Worm (Caenorhabditis elegans) whole organism, mixed stage, embryonic: ENCODE measurements around the gene F57G8.7.

Experiments
- nhr-28 ChIP-seq: fragments of 150-350 bp; optimal IDR thresholded peaks from 2 replicates; lab custom pipeline; 2014; ENCODE audit warnings: missing biosample characterization, missing genetic modification characterization
- sptf-1 ChIP-seq: sonication (generic microtip); optimal IDR thresholded peaks from 2 replicates; lab custom pipeline; 2017; ENCODE audit warnings: mild to moderate bottlenecking, missing genetic modification characterization, moderate library complexity, missing compliant biosample characterization

F57G8.7 gene

DNA sequence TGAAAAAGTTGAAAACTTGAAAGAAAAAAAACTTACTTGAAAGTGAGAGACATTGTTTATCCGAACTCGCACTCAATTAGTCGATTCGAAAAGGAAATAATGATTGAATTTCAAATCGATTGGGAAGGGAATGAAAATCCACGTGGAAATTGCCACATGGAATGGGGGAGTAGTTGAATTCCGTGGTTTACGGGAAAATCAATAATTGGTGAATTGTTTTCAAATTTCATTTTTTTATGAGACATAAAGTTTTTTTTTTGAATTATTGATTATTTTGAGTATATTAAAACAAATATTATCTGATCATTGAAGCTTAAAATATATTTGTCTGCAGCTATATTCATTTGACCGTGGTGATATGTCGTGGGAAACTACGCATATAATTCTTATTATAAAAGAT is 48.9 kb downstream of the F57G8.7 start, which contains the start of gene F13A7.1:
Gene F13A7.1, minus strand, starts transcription at position 101 of the 400 bp plus-strand sequence.
- no peak for TF ChIP-seq nhr-28 (tag; lab: Kevin White, UChicago)
- TF ChIP-seq sptf-1: no peak
